Worm (Caenorhabditis elegans): ENCODE data around the gene ZK632.9.

The ZK632.9 gene

DNA sequence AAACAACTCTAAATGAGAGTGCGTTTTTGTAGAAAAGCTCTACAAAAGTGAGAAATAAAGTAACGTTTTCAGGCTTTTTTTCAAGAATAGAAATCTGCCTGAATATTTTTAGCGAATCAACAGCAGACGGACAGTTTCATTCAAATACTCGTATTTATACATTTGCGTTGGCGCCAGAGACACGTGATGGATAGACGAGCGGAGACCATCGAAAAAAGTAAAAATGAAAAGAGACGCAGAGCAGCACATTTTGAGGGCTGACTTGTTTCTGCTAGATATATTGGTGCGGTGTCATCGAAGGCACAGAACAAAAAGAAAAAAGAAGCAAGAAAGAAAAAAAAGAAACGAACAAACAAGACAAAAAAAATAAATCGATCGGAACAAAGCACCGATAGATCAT is 773 bp upstream of the ZK632.9 start (continued):
- no peak for TF ChIP-seq zfh-2 (GFP tag; conservative IDR thresholded peaks at IDR 0.05)
- no peak for TF ChIP-seq Y95B8A.8 (GFP tag; IDR thresholded peaks at IDR 0.05)
- no peak for TF ChIP-seq ztf-3 (GFP tag; optimal IDR thresholded peaks at IDR 0.05)
- no peak for TF ChIP-seq ceh-27 (GFP tag; optimal IDR thresholded peaks at IDR 0.05)
- peak; percentile 66 for TF ChIP-seq Y53G8AR.9 (GFP tag; conservative IDR thresholded peaks at IDR 0.05)
- no peak for TF ChIP-seq ztf-25 (GFP tag; IDR thresholded peaks at IDR 0.05)
- TF ChIP-seq gei-17 (GFP tag; optimal IDR thresholded peaks at IDR 0.05): no peak
- no peak for TF ChIP-seq ceh-58 (GFP tag; IDR thresholded peaks at IDR 0.05)
- TF ChIP-seq madf-3 (GFP tag; IDR thresholded peaks at IDR 0.05): no peak
- no peak for TF ChIP-seq F39B2.1 (GFP tag; IDR thresholded peaks at IDR 0.05)
- no peak for TF ChIP-seq cebp-2 (GFP tag; IDR thresholded peaks at IDR 0.05)
- no peak for TF ChIP-seq mes-4 (tag; optimal IDR thresholded peaks at IDR 0.05)
- peak; percentile 11 for TF ChIP-seq nhr-80 (tag; optimal IDR thresholded peaks at IDR 0.05)
- TF ChIP-seq lsl-1 (GFP tag; optimal IDR thresholded peaks at IDR 0.05): no peak
- 0 out of 2 replicates have a peak, but pooled peaks have one; percentile 8 for TF ChIP-seq madf-6 (GFP tag; IDR thresholded peaks at IDR 0.05)
- no peak for TF ChIP-seq F57A8.1 (GFP tag; optimal IDR thresholded peaks at IDR 0.05)
- TF ChIP-seq ztf-22 (GFP tag; optimal IDR thresholded peaks at IDR 0.05): no peak
- no peak for TF ChIP-seq xnd-1 (tag; optimal IDR thresholded peaks at IDR 0.05)
- TF ChIP-seq attf-3 (GFP tag; conservative IDR thresholded peaks at IDR 0.05): no peak
- TF ChIP-seq lin-35 (GFP tag; optimal IDR thresholded peaks at IDR 0.05): peak in 1 of 3 experiments; percentile 44
- TF ChIP-seq B0261.1 (tag; optimal IDR thresholded peaks at IDR 0.05): no peak
- TF ChIP-seq mcd-1 (GFP tag; IDR thresholded peaks at IDR 0.05): 0 out of 2 replicates have a peak, but pooled peaks have one; percentile 61
- TF ChIP-seq ceh-79 (tag; optimal IDR thresholded peaks at IDR 0.05): no peak
- no peak for TF ChIP-seq Y79H2A.3 (GFP tag; conservative IDR thresholded peaks at IDR 0.05)
- TF ChIP-seq F37B4.10 (GFP tag; IDR thresholded peaks at IDR 0.05): no peak
- TF ChIP-seq mel-28 (tag; optimal IDR thresholded peaks at IDR 0.05; ENCODE audit: borderline replicate concordance): no peak
- TF ChIP-seq nfya-1 (tag; optimal IDR thresholded peaks at IDR 0.05; ENCODE audit: borderline replicate concordance, insufficient read depth): no peak
- no peak for TF ChIP-seq D2030.7 (GFP tag; IDR thresholded peaks at IDR 0.05)
- no peak for TF ChIP-seq dpl-1 (GFP tag; optimal IDR thresholded peaks at IDR 0.05)
- TF ChIP-seq lir-1 (GFP tag; conservative IDR thresholded peaks at IDR 0.05): no peak
- TF ChIP-seq dox-1 (GFP tag; IDR thresholded peaks at IDR 0.05): no peak
- TF ChIP-seq akir-1 (GFP tag; optimal IDR thresholded peaks at IDR 0.05): no peak
- TF ChIP-seq C17E4.6 (GFP tag; IDR thresholded peaks at IDR 0.05): no peak
- TF ChIP-seq tbp1 (GFP tag; optimal IDR thresholded peaks at IDR 0.05): peak; percentile 56
- TF ChIP-seq sdz-38 (tag; optimal IDR thresholded peaks at IDR 0.05): no peak
- peak; percentile 30 for TF ChIP-seq tlf-1 (GFP tag; optimal IDR thresholded peaks at IDR 0.05)
- TF ChIP-seq hlh-12 (tag; optimal IDR thresholded peaks at IDR 0.05): no peak
- TF ChIP-seq nhr-90 (tag; optimal IDR thresholded peaks at IDR 0.05): no peak
- TF ChIP-seq let-526 (GFP tag; IDR thresholded peaks at IDR 0.05): peak; percentile 57; the same call in 1 of the 2 replicates
- TF ChIP-seq F52B5.7 (tag; optimal IDR thresholded peaks at IDR 0.05): no peak
- no peak for TF ChIP-seq efl-1 (GFP tag; optimal IDR thresholded peaks at IDR 0.05)
- peak; percentile 11 for TF ChIP-seq snpc-4 (GFP tag; optimal IDR thresholded peaks at IDR 0.05)
- peak in 1 of 4 experiments; percentile 41 for TF ChIP-seq snpc-4 (tag; optimal IDR thresholded peaks at IDR 0.05)
- peak; percentile 66 for TF ChIP-seq cebp-1 (GFP tag; IDR thresholded peaks at IDR 0.05)
- peak; percentile 61 for TF ChIP-seq cebp-1 (tag; optimal IDR thresholded peaks at IDR 0.05)
- TF ChIP-seq attf-5 (GFP tag; optimal IDR thresholded peaks at IDR 0.05): peak; percentile 73
- TF ChIP-seq somi-1 (GFP tag; optimal IDR thresholded peaks at IDR 0.05): no peak
- TF ChIP-seq unc-62 (GFP tag; optimal IDR thresholded peaks at IDR 0.05): no peak
- no peak for TF ChIP-seq madf-8 (GFP tag; conservative IDR thresholded peaks at IDR 0.05)
- TF ChIP-seq hsf-1 (GFP tag; IDR thresholded peaks at IDR 0.05): no peak

Measured in whole organism, young adult.